Fruit fly (Drosophila melanogaster): Measurements from ENCODE around the gene Ddrgk1.

Ddrgk1 gene

dm6 chr3R:21184373-21185132 is 30.3 kb upstream of the Ddrgk1 start (continued):
- peak; percentile 33; the same call in 1 of the 2 replicates for TF ChIP-seq CG5953 (GFP tag; IDR thresholded peaks at IDR 0.05)
- no peak for TF ChIP-seq CG12299 (tag; optimal IDR thresholded peaks at IDR 0.05)
- TF ChIP-seq CG32532 (GFP tag; IDR thresholded peaks at IDR 0.05) = peak; percentile 84
- peak; percentile 60 for TF ChIP-seq CG11723 (GFP tag; optimal IDR thresholded peaks at IDR 0.05)
- no peak for TF ChIP-seq CG11695 (GFP tag; IDR thresholded peaks at IDR 0.05)
- TF ChIP-seq CG9817 (tag; optimal IDR thresholded peaks at IDR 0.05) = peak; percentile 73
- TF ChIP-seq nerfin-1 (tag; optimal IDR thresholded peaks at IDR 0.05) = peak; percentile 61
- peak; percentile 69 for TF ChIP-seq lilli (GFP tag; optimal IDR thresholded peaks at IDR 0.05)
- peak; percentile 76 for TF ChIP-seq CG8944 (GFP tag; optimal IDR thresholded peaks at IDR 0.05)
- TF ChIP-seq GATAe (GFP tag; conservative IDR thresholded peaks at IDR 0.05) = 0 out of 2 replicates have a peak, but pooled peaks have one; percentile 11
- peak; percentile 52 for TF ChIP-seq CG18764 (GFP tag; optimal IDR thresholded peaks at IDR 0.05)
- no peak for TF ChIP-seq CG4282 (GFP tag; optimal IDR thresholded peaks at IDR 0.05)
- TF ChIP-seq CG11560 (tag; IDR thresholded peaks at IDR 0.05) = no peak; the same call in 2 of the 3 replicates
- TF ChIP-seq Taf1 (GFP tag; IDR thresholded peaks at IDR 0.05) = no peak
- peak; percentile 18 for TF ChIP-seq kah (GFP tag; optimal IDR thresholded peaks at IDR 0.05)
- TF ChIP-seq dm (GFP tag; optimal IDR thresholded peaks at IDR 0.05) = peak; percentile 66
- peak; percentile 56 for TF ChIP-seq Blimp-1 (GFP tag; optimal IDR thresholded peaks at IDR 0.05)
- TF ChIP-seq CG10565 (GFP tag; optimal IDR thresholded peaks at IDR 0.05) = peak; percentile 64
- peak; percentile 70; the same call in 2 of the 3 replicates for TF ChIP-seq ase (GFP tag; IDR thresholded peaks at IDR 0.05)
- TF ChIP-seq CG6175 (GFP tag; IDR thresholded peaks at IDR 0.05) = no peak
- TF ChIP-seq trem (tag; optimal IDR thresholded peaks at IDR 0.05) = peak; percentile 50
- TF ChIP-seq MESR4 (GFP tag; optimal IDR thresholded peaks at IDR 0.05) = no peak
- TF ChIP-seq BEAF-32 (GFP tag; optimal IDR thresholded peaks at IDR 0.05) = peak; percentile 25
- TF ChIP-seq insv (GFP tag; optimal IDR thresholded peaks at IDR 0.05) = peak in 1 of 2 experiments; percentile 68
- TF ChIP-seq oc (tag; optimal IDR thresholded peaks at IDR 0.05) = no peak
- TF ChIP-seq CG7372 (GFP tag; IDR thresholded peaks at IDR 0.05) = peak; percentile 66; the same call in 1 of the 2 replicates
- peak; percentile 54 for TF ChIP-seq CG8359 (GFP tag; optimal IDR thresholded peaks at IDR 0.05; ENCODE audit: borderline replicate concordance)
- TF ChIP-seq CG11247 (GFP tag; IDR thresholded peaks at IDR 0.05) = peak; percentile 55; the same call in 1 of the 2 replicates
- TF ChIP-seq CG3838 (GFP tag; optimal IDR thresholded peaks at IDR 0.05) = peak; percentile 49
- TF ChIP-seq nom (GFP tag; optimal IDR thresholded peaks at IDR 0.05) = no peak
- peak; percentile 84 for TF ChIP-seq Dbx (GFP tag; IDR thresholded peaks at IDR 0.05)
- TF ChIP-seq Hey (tag; optimal IDR thresholded peaks at IDR 0.05) = peak; percentile 22
- peak in 1 of 2 experiments; percentile 34 for TF ChIP-seq crp (GFP tag; optimal IDR thresholded peaks at IDR 0.05)
- peak; percentile 35; the same call in 1 of the 2 replicates for TF ChIP-seq CG9215 (GFP tag; IDR thresholded peaks at IDR 0.05)
- no peak for TF ChIP-seq crol (GFP tag; IDR thresholded peaks at IDR 0.05)
- peak; percentile 43 for TF ChIP-seq pnt (GFP tag; optimal IDR thresholded peaks at IDR 0.05)
- TF ChIP-seq CG18476 (GFP tag; optimal IDR thresholded peaks at IDR 0.05) = peak; percentile 38
- TF ChIP-seq da (GFP tag; optimal IDR thresholded peaks at IDR 0.05) = peak; percentile 69
- TF ChIP-seq CG34422 (GFP tag; IDR thresholded peaks at IDR 0.05) = peak; percentile 80
- TF ChIP-seq Opbp (GFP tag; IDR thresholded peaks at IDR 0.05; ENCODE audit: partially characterized antibody) = peak; percentile 59; the same call in 1 of the 3 replicates
- peak; percentile 57 for TF ChIP-seq az2 (GFP tag; optimal IDR thresholded peaks at IDR 0.05)
- TF ChIP-seq zf30C (GFP tag; optimal IDR thresholded peaks at IDR 0.05) = peak; percentile 30
- TF ChIP-seq Max (GFP tag; optimal IDR thresholded peaks at IDR 0.05) = peak; percentile 76
- peak; percentile 62 for TF ChIP-seq CG31441 (GFP tag; IDR thresholded peaks at IDR 0.05)
- TF ChIP-seq CG16815 (GFP tag; optimal IDR thresholded peaks at IDR 0.05) = peak; percentile 58
- TF ChIP-seq CG2199 (GFP tag; IDR thresholded peaks at IDR 0.05) = peak; percentile 95
- TF ChIP-seq ci (GFP tag; IDR thresholded peaks at IDR 0.05) = peak; percentile 89
- peak; percentile 77 for TF ChIP-seq repo (GFP tag; optimal IDR thresholded peaks at IDR 0.05)
- peak; percentile 20 for TF ChIP-seq CG4617 (GFP tag; optimal IDR thresholded peaks at IDR 0.05; ENCODE audit: borderline replicate concordance)
